Worm (Caenorhabditis elegans) whole organism, late embryonic: ENCODE results near the gene M199.8.

Source experiments
- ama-1 ChIP-seq: fragments of 150-350 bp; optimal IDR thresholded peaks from 2 replicates; lab custom pipeline; 2014
- ceh-2 ChIP-seq: sonication (generic microtip); optimal IDR thresholded peaks from 2 replicates; lab custom pipeline; 2016; ENCODE audit warnings: missing genotype, missing genetic modification characterization, missing compliant biosample characterization
- ets-4 ChIP-seq: sonication (generic microtip); optimal IDR thresholded peaks from 2 replicates; lab custom pipeline; 2016; ENCODE audit warnings: missing genetic modification characterization, missing compliant biosample characterization
- eyg-1 ChIP-seq: sonication (generic microtip); optimal IDR thresholded peaks from 2 replicates; lab custom pipeline; 2016; ENCODE audit warnings: missing genotype, missing genetic modification characterization, missing compliant biosample characterization
- fkh-10 ChIP-seq: fragments of 150-350 bp; optimal IDR thresholded peaks from 2 replicates; lab custom pipeline; 2014; ENCODE audit warnings: missing biosample characterization, missing genetic modification reagents, missing genetic modification characterization
- hlh-13 ChIP-seq: fragments of 200-800 bp; sonication (Bioruptor generic); optimal IDR thresholded peaks from 2 replicates; lab custom pipeline; 2018; ENCODE audit warnings: mild to moderate bottlenecking, missing genetic modification characterization, missing compliant biosample characterization
- pqm-1 ChIP-seq: sonication (generic microtip); optimal IDR thresholded peaks from 2 replicates; lab custom pipeline; 2016; ENCODE audit warnings: missing genetic modification characterization, missing compliant biosample characterization
- pros-1 ChIP-seq: fragments of 150-350 bp; optimal IDR thresholded peaks from 2 replicates; lab custom pipeline; 2014; ENCODE audit warnings: missing biosample characterization, missing genetic modification reagents, missing genetic modification characterization
- ref-2 ChIP-seq: sonication (generic microtip); optimal IDR thresholded peaks from 2 replicates; lab custom pipeline; 2016; ENCODE audit warnings: missing genetic modification characterization, missing compliant biosample characterization
- sox-4 ChIP-seq: sonication (generic microtip); optimal IDR thresholded peaks from 2 replicates; lab custom pipeline; 2017; ENCODE audit warnings: mild to moderate bottlenecking, missing genetic modification characterization, inconsistent platforms, missing compliant biosample characterization
- syd-9 ChIP-seq: sonication (generic microtip); optimal IDR thresholded peaks from 2 replicates; lab custom pipeline; 2016; ENCODE audit warnings: mild to moderate bottlenecking, missing genetic modification characterization, moderate library complexity, missing compliant biosample characterization
- tbx-2 ChIP-seq: sonication (generic microtip); optimal IDR thresholded peaks from 2 replicates; lab custom pipeline; 2016; ENCODE audit warnings: missing genetic modification characterization, missing compliant biosample characterization
- unc-55 ChIP-seq: sonication (generic microtip); optimal IDR thresholded peaks from 2 replicates; lab custom pipeline; 2017; ENCODE audit warnings: missing biosample characterization, missing genetic modification reagents, missing genetic modification characterization

- no peak for TF ChIP-seq ref-2 (tag; lab: Kevin White, UChicago)
- no peak for TF ChIP-seq ama-1 (lab: Kevin White, UChicago)
- no peak for TF ChIP-seq pros-1 (tag; lab: Kevin White, UChicago)
- no peak for TF ChIP-seq hlh-13 (GFP tag; lab: Kevin White, UChicago)
- TF ChIP-seq ceh-2 (tag; lab: Kevin White, UChicago): no peak
- no peak for TF ChIP-seq syd-9 (tag; lab: Kevin White, UChicago)
- TF ChIP-seq sox-4 (tag; lab: Kevin White, UChicago): no peak
- TF ChIP-seq unc-55 (GFP tag; lab: Kevin White, UChicago): no peak
- no peak for TF ChIP-seq fkh-10 (GFP tag; lab: Kevin White, UChicago)
- TF ChIP-seq ets-4: no peak
- TF ChIP-seq pqm-1 (tag; lab: Kevin White, UChicago): no peak
- no peak for TF ChIP-seq eyg-1 (tag; lab: Kevin White, UChicago)
- no peak for TF ChIP-seq tbx-2
These were observed 30.5 kb downstream of the M199.8 start, which contains the start of gene srt-44 for ce11 chrIV:15103224-15103679.
